Fruit fly (Drosophila melanogaster) Kc167 (cell line): ENCODE results near the gene ATP6AP2.

Source experiments
- Myc ChIP-seq: fragments of >200 bp; optimal IDR thresholded peaks from 2 replicates; lab custom pipeline; 2017; ENCODE audit warnings: missing external identifiers
- h ChIP-seq: fragments of >200 bp; optimal IDR thresholded peaks from 3 replicates; lab custom pipeline; 2018; ENCODE audit warnings: missing external identifiers
- insv ChIP-seq: fragments of >200 bp; optimal IDR thresholded peaks from 3 replicates; lab custom pipeline; 2018; ENCODE audit warnings: missing external identifiers
- ttk ChIP-seq: sonication (Bioruptor generic); optimal IDR thresholded peaks from 2 replicates; lab custom pipeline; 2017; ENCODE audit warnings: missing external identifiers

- TF ChIP-seq h (lab: Kevin White, UChicago) (no peak), Myc (lab: Kevin White, UChicago) (no peak), insv (lab: Kevin White, UChicago) (no peak), ttk (no peak)
Measured at dm6 chr3R:9287710-9288109, 27.3 kb downstream of the ATP6AP2 start.
